Fruit fly (Drosophila melanogaster): ENCODE measurements around the gene emc.

The emc gene

dm6 chr3L:707992-708489 is 41.2 kb upstream of the emc start, which contains the start of gene CG13895 (continued):
- TF ChIP-seq Deaf1 (tag; optimal IDR thresholded peaks at IDR 0.05) (peak; percentile 71), CG13894 (tag; optimal IDR thresholded peaks at IDR 0.05) (peak; percentile 99), unc-4 (GFP tag; IDR thresholded peaks at IDR 0.05; ENCODE audit: partially characterized antibody) (peak; percentile 40; the same call in 1 of the 2 replicates), Side (GFP tag; optimal IDR thresholded peaks at IDR 0.05) (peak; percentile 12), CG17385 (GFP tag; optimal IDR thresholded peaks at IDR 0.05) (peak; percentile 33), Med (GFP tag) (peak; percentile 82), Pdp1 (GFP tag; optimal IDR thresholded peaks at IDR 0.05) (peak in 1 of 2 experiments; percentile 17), CG2199 (GFP tag; IDR thresholded peaks at IDR 0.05) (no peak), CG2678 (tag; optimal IDR thresholded peaks at IDR 0.05) (peak; percentile 26), Fer1 (GFP tag; optimal IDR thresholded peaks at IDR 0.05) (peak; percentile 52), abd-A (tag; optimal IDR thresholded peaks at IDR 0.05) (peak; percentile 39), CG8290 (GFP tag; optimal IDR thresholded peaks at IDR 0.05) (peak; percentile 94), CG8290 (tag; optimal IDR thresholded peaks at IDR 0.05) (peak; percentile 66 to 93), sug (tag; optimal IDR thresholded peaks at IDR 0.05) (peak; percentile 30), crol (GFP tag; IDR thresholded peaks at IDR 0.05) (0 out of 2 replicates have a peak, but pooled peaks have one; percentile 15), nerfin-1 (tag; optimal IDR thresholded peaks at IDR 0.05) (peak; percentile 12), CG34224 (GFP tag; IDR thresholded peaks at IDR 0.05; ENCODE audit: partially characterized antibody) (peak; percentile 50; the same call in 2 of the 3 replicates), CG12769 (tag; optimal IDR thresholded peaks at IDR 0.05) (peak; percentile 28), amos (GFP tag; IDR thresholded peaks at IDR 0.05; ENCODE audit: partially characterized antibody) (peak; percentile 18; the same call in 1 of the 2 replicates), Eip74EF (GFP tag; optimal IDR thresholded peaks at IDR 0.05) (peak in 1 of 2 experiments; percentile 63), pfk (GFP tag; optimal IDR thresholded peaks at IDR 0.05) (peak; percentile 83), Trl (optimal IDR thresholded peaks at IDR 0.05) (peak; percentile 85 to 87), Trl (GFP tag; optimal IDR thresholded peaks at IDR 0.05) (peak; percentile 18), Nf-YC (tag; optimal IDR thresholded peaks at IDR 0.05) (peak; percentile 13), CG17612 (GFP tag; IDR thresholded peaks at IDR 0.05) (no peak), pros (GFP tag; optimal IDR thresholded peaks at IDR 0.05) (peak; percentile 55), sd (tag; optimal IDR thresholded peaks at IDR 0.05) (peak; percentile 75), CG15073 (GFP tag; optimal IDR thresholded peaks at IDR 0.05) (no peak), en (GFP tag; optimal IDR thresholded peaks at IDR 0.05) (no peak), CG12104 (GFP tag; optimal IDR thresholded peaks at IDR 0.05) (no peak), aop (GFP tag; IDR thresholded peaks at IDR 0.05) (no peak), Jarid2 (GFP tag; optimal IDR thresholded peaks at IDR 0.05) (peak; percentile 84), CG1233 (GFP tag; optimal IDR thresholded peaks at IDR 0.05) (peak; percentile 39), gcm (GFP tag; optimal IDR thresholded peaks at IDR 0.05) (peak; percentile 0), bbx (GFP tag; IDR thresholded peaks at IDR 0.05; ENCODE audit: partially characterized antibody) (0 out of 2 replicates have a peak, but pooled peaks have one; percentile 19), kni (GFP tag; optimal IDR thresholded peaks at IDR 0.05) (peak; percentile 86), CG34376 (GFP tag; optimal IDR thresholded peaks at IDR 0.05) (peak; percentile 59), YL-1 (GFP tag; optimal IDR thresholded peaks at IDR 0.05) (peak; percentile 24)

dm6 chr3L:709882-710281 is 39.3 kb upstream of the emc start:
- TF ChIP-seq CG8290 (GFP tag; optimal IDR thresholded peaks at IDR 0.05): no peak
- peak in 1 of 2 experiments; percentile 57 for TF ChIP-seq CG8290 (tag; optimal IDR thresholded peaks at IDR 0.05)
- TF ChIP-seq dysf (GFP tag; IDR thresholded peaks at IDR 0.05): 0 out of 3 replicates have a peak, but pooled peaks have one; percentile 9
- TF ChIP-seq HLH4C (GFP tag; IDR thresholded peaks at IDR 0.05; ENCODE audit: partially characterized antibody): 0 out of 3 replicates have a peak, but pooled peaks have one; percentile 10
- TF ChIP-seq Trl (optimal IDR thresholded peaks at IDR 0.05): no peak
- TF ChIP-seq Trl (GFP tag; optimal IDR thresholded peaks at IDR 0.05): no peak
- TF ChIP-seq CG13775 (GFP tag; optimal IDR thresholded peaks at IDR 0.05): no peak
- TF ChIP-seq CG18262 (tag; optimal IDR thresholded peaks at IDR 0.05): no peak
- TF ChIP-seq E2f2 (GFP tag; IDR thresholded peaks at IDR 0.05): 0 out of 2 replicates have a peak, but pooled peaks have one; percentile 3
- 0 out of 3 replicates have a peak, but pooled peaks have one; percentile 6 for TF ChIP-seq ci (GFP tag; IDR thresholded peaks at IDR 0.05)
- TF ChIP-seq otp (GFP tag; IDR thresholded peaks at IDR 0.05): no peak
- no peak for TF ChIP-seq bigmax (GFP tag; optimal IDR thresholded peaks at IDR 0.05)
- no peak for TF ChIP-seq CG14860 (GFP tag; IDR thresholded peaks at IDR 0.05; ENCODE audit: partially characterized antibody)
- TF ChIP-seq Elba2 (GFP tag; optimal IDR thresholded peaks at IDR 0.05): peak; percentile 71
- TF ChIP-seq jumu (GFP tag; optimal IDR thresholded peaks at IDR 0.05): no peak
- peak; percentile 57 for TF ChIP-seq Med (GFP tag)
- TF ChIP-seq stc (GFP tag; IDR thresholded peaks at IDR 0.05): no peak
